Fruit fly (Drosophila melanogaster) whole organism, wandering third instar larva: ENCODE measurements around the gene CG7824.

Experiments
- CrebA ChIP-seq: fragments of 200-800 bp; sonication (Bioruptor generic); optimal IDR thresholded peaks from 2 replicates; lab custom pipeline; 2016; ENCODE audit warnings: missing biosample characterization, mild to moderate bottlenecking, missing genetic modification characterization, borderline replicate concordance
- Dif ChIP-seq: fragments of 200-275, 200-300 bp; sonication (Bioruptor generic); optimal IDR thresholded peaks from 2 replicates; lab custom pipeline; 2018; ENCODE audit warnings: missing biosample characterization, missing genetic modification characterization; ENCODE audit not compliant: partially characterized antibody
- Hr78 ChIP-seq: fragments of >200 bp; optimal IDR thresholded peaks from 2 replicates; lab custom pipeline; 2017; ENCODE audit warnings: missing biosample characterization, missing genetic modification characterization
- Myc ChIP-seq: fragments of >200 bp; optimal IDR thresholded peaks from 2 replicates; lab custom pipeline; 2017
- OdsH ChIP-seq: fragments of 200-800 bp; sonication (Bioruptor generic); optimal IDR thresholded peaks from 2 replicates; lab custom pipeline; 2016; ENCODE audit warnings: missing biosample characterization, mild to moderate bottlenecking, missing genetic modification characterization
- br ChIP-seq: fragments of 200-800 bp; sonication (Bioruptor generic); optimal IDR thresholded peaks from 2 replicates; lab custom pipeline; 2016; ENCODE audit warnings: missing biosample characterization, missing genetic modification characterization
- dl ChIP-seq, 2 experiments: fragments of 175-275, 200-275 bp in 1 of 2; fragments of 200-275 bp in 1 of 2; sonication (Bioruptor generic); optimal IDR thresholded peaks; lab custom pipeline; 2018; ENCODE audit warnings: mild to moderate bottlenecking in 2 of 2, missing biosample characterization in 2 of 2, missing genetic modification characterization in 2 of 2, moderate library complexity in 2 of 2; ENCODE audit not compliant: partially characterized antibody in 2 of 2, insufficient read depth in 1 of 2
- dmrt93B ChIP-seq: fragments of 200-800 bp; sonication (Bioruptor generic); optimal IDR thresholded peaks from 2 replicates; lab custom pipeline; 2018; ENCODE audit warnings: missing biosample characterization, mild to moderate bottlenecking, missing genetic modification characterization
- foxo ChIP-seq, 2 experiments: fragments of 200-800 bp; sonication (Bioruptor generic); optimal IDR thresholded peaks; 2 replicates in 1 of 2; 3 replicates in 1 of 2; lab custom pipeline; 2016 to 2017; ENCODE audit warnings: missing biosample characterization in 2 of 2, missing genetic modification characterization in 2 of 2
- h ChIP-seq: fragments of 200-800 bp; sonication (Bioruptor generic); optimal IDR thresholded peaks from 3 replicates; lab custom pipeline; 2016; ENCODE audit warnings: missing biosample characterization, mild to moderate bottlenecking, missing genetic modification characterization
- psq ChIP-seq: fragments of 200-800 bp; sonication (Bioruptor generic); optimal IDR thresholded peaks from 3 replicates; lab custom pipeline; 2017; ENCODE audit warnings: missing biosample characterization, mild to moderate bottlenecking, missing genetic modification characterization, moderate library complexity
- usp ChIP-seq: fragments of >200 bp; optimal IDR thresholded peaks from 2 replicates; lab custom pipeline; 2017; ENCODE audit warnings: missing biosample characterization, missing genetic modification characterization

DNA sequence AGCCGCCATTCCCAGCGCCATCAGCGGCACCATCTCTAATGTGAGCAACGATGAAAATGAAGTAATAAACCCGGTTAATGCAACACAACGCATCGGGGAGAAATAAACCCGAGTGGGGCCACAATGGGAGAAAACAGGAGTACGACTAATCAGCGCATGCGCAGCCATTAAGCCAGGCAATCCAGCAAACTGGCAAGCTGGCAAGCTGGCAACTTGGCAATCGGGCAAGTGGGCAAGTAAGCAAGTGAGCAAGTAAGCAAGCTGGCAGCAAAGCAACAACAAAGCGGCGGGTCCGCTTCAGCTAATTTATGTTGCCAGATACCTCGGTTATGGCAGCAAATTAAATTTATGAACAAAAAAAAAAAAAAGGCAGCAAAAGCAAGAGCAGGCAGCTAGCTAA, 40.9 kb upstream of the CG7824 start:
- TF ChIP-seq CrebA (GFP tag; lab: Kevin White, UChicago) (no peak), foxo (GFP tag; optimal IDR thresholded peaks at IDR 0.05; lab: Kevin White, UChicago) (no peak), dmrt93B (no peak), h (no peak), psq (GFP tag; lab: Kevin White, UChicago) (no peak), br (GFP tag; lab: Kevin White, UChicago) (no peak), Myc (lab: Kevin White, UChicago) (no peak), Hr78 (GFP tag; lab: Kevin White, UChicago) (no peak), OdsH (GFP tag; lab: Kevin White, UChicago) (no peak), usp (GFP tag; lab: Kevin White, UChicago) (no peak), dl (GFP tag; optimal IDR thresholded peaks at IDR 0.05; lab: Kevin White, UChicago; ENCODE audit: insufficient read depth in 1 of 2, partially characterized antibody in 2 of 2) (no peak), Dif (GFP tag; lab: Kevin White, UChicago) (no peak)
